Worm (Caenorhabditis elegans): Measurements from ENCODE around the gene fbxa-190.

DNA sequence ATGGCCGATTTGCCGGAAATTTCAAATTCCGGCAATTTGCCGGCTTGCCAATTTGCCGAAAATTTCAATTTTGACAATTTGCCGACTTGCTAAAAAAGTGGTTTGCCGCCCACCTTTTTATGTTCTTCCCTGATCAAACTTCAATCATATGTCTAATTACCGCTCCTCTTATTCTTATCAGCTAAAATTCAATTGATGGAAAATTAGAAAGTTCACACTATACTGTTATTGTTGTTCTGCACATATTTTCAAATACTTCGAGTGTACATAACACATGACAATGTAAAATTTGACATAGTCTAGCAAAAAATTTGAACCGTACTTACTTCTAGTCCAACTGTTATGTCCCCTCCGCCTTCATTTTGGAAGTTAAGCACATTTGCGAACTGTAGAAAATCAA lies 34.0 kb upstream of the fbxa-190 start:
- no peak for TF ChIP-seq him-1 (tag; optimal IDR thresholded peaks at IDR 0.05)
- TF ChIP-seq W03F9.2 (tag; optimal IDR thresholded peaks at IDR 0.05) = no peak
